Worm (Caenorhabditis elegans): ENCODE data around the gene mut-7.
A peak's percentile ranks its signal among the peaks of the same experiment; 100 is the strongest.

ce11 chrIII:9542816-9543215, 636 bp upstream of the mut-7 start, which contains the start of gene eif-2Balpha:
- TF ChIP-seq lsy-2 (tag; optimal IDR thresholded peaks at IDR 0.05) (peak; percentile 32 to 83), gmeb-1 (tag; optimal IDR thresholded peaks at IDR 0.05) (peak; percentile 51), fos-1 (tag; optimal IDR thresholded peaks at IDR 0.05) (no peak), elt-3 (tag; optimal IDR thresholded peaks at IDR 0.05) (no peak), ZK546.5 (tag; optimal IDR thresholded peaks at IDR 0.05) (no peak), dmd-4 (tag; optimal IDR thresholded peaks at IDR 0.05) (no peak), nhr-10 (tag; optimal IDR thresholded peaks at IDR 0.05) (no peak), C34F6.9 (tag; optimal IDR thresholded peaks at IDR 0.05) (peak; percentile 83), ztf-11 (tag; optimal IDR thresholded peaks at IDR 0.05) (no peak)
